Fruit fly (Drosophila melanogaster) whole organism, prepupa: ENCODE results near the gene CG1737.

Experiments used
- CG11762 ChIP-seq: fragments of 200-800 bp; sonication (Bioruptor generic); optimal IDR thresholded peaks from 3 replicates; lab custom pipeline; 2016; ENCODE audit warnings: missing biosample characterization, missing genetic modification characterization; ENCODE audit not compliant: insufficient read depth
- CG3032 ChIP-seq: fragments of 200-800 bp; optimal IDR thresholded peaks from 2 replicates; lab custom pipeline; 2019; ENCODE audit warnings: missing biosample characterization, mild to moderate bottlenecking, missing genetic modification characterization, moderate library complexity
- CG7368 ChIP-seq: fragments of 200-800 bp; sonication (Bioruptor generic); optimal IDR thresholded peaks from 3 replicates; lab custom pipeline; 2016; ENCODE audit warnings: missing biosample characterization, missing genetic modification characterization
- OdsH ChIP-seq: fragments of 200-800 bp; sonication (Bioruptor generic); optimal IDR thresholded peaks from 3 replicates; lab custom pipeline; 2016; ENCODE audit warnings: missing biosample characterization, missing genetic modification characterization
- dsx ChIP-seq: fragments of 200-800 bp; optimal IDR thresholded peaks from 3 replicates; lab custom pipeline; 2019; ENCODE audit warnings: missing biosample characterization, mild to moderate bottlenecking, missing genetic modification characterization, moderate library complexity; ENCODE audit not compliant: poor library complexity, severe bottlenecking
- salr ChIP-seq, 2 experiments: fragments of 200-800 bp; sonication (Bioruptor generic); optimal IDR thresholded peaks; 3 replicates each; lab custom pipeline; 2016 to 2018; ENCODE audit warnings: missing biosample characterization in 2 of 2, missing genetic modification characterization in 2 of 2, mild to moderate bottlenecking in 1 of 2

dm6 chrX:11370792-11371191 lies 20.4 kb downstream of the CG1737 start:
- no peak for TF ChIP-seq salr (GFP tag; optimal IDR thresholded peaks at IDR 0.05; lab: Kevin White, UChicago)
- no peak for TF ChIP-seq CG3032 (tag; lab: Kevin White, UChicago)
- no peak for TF ChIP-seq CG11762 (GFP tag; lab: Kevin White, UChicago)
- no peak for TF ChIP-seq CG7368 (GFP tag; lab: Kevin White, UChicago)
- TF ChIP-seq OdsH (GFP tag; lab: Kevin White, UChicago), result no peak
- peak; percentile 45 for TF ChIP-seq dsx (GFP tag; lab: Kevin White, UChicago)
